Worm (Caenorhabditis elegans) whole organism, midembryonic: Measurements from ENCODE around the gene cpsf-4.

Experiments used
- T22C8.4 ChIP-seq: fragments of 200-800 bp; sonication (Bioruptor generic); IDR thresholded peaks from 2 replicates; pipeline ENCODE4 v1.3.6; 2022; ENCODE audit warnings: missing genetic modification characterization, missing compliant biosample characterization
- cog-1 ChIP-seq: sonication (generic microtip); optimal IDR thresholded peaks from 2 replicates; lab custom pipeline; 2016; ENCODE audit warnings: missing genetic modification characterization, missing compliant biosample characterization
- flt-1 ChIP-seq: fragments of 200-800 bp; sonication (Bioruptor generic); IDR thresholded peaks from 2 replicates; pipeline ENCODE4 v1.3.6; 2022; ENCODE audit warnings: missing genetic modification characterization, missing compliant biosample characterization
- klf-2 ChIP-seq: fragments of 200-800 bp; sonication (Bioruptor generic); conservative IDR thresholded peaks from 2 replicates; pipeline ENCODE4 v1.3.6; 2022; ENCODE audit warnings: missing genetic modification reagents, missing genetic modification characterization, missing compliant biosample characterization
- med-1 ChIP-seq: sonication (generic microtip); optimal IDR thresholded peaks from 2 replicates; lab custom pipeline; 2017; ENCODE audit warnings: missing genetic modification characterization, mild to moderate bottlenecking, missing compliant biosample characterization, antibody characterized with exemption, missing genetic modification reagents; ENCODE audit not compliant: insufficient read depth
- ref-1 ChIP-seq: fragments of 200-800 bp; sonication (Bioruptor generic); conservative IDR thresholded peaks from 2 replicates; pipeline ENCODE4 v1.3.6; 2022; ENCODE audit warnings: missing genetic modification reagents, missing genetic modification characterization, missing compliant biosample characterization
- ztf-23 ChIP-seq: fragments of 200-800 bp; sonication (Bioruptor generic); IDR thresholded peaks from 2 replicates; pipeline ENCODE4 v1.3.6; 2022; ENCODE audit warnings: missing genetic modification reagents, missing genetic modification characterization, missing compliant biosample characterization
- ztf-29 ChIP-seq: fragments of 200-800 bp; sonication (Bioruptor generic); IDR thresholded peaks from 2 replicates; pipeline ENCODE4 v1.3.6; 2022; ENCODE audit warnings: missing genetic modification reagents, missing genetic modification characterization, missing compliant biosample characterization

DNA sequence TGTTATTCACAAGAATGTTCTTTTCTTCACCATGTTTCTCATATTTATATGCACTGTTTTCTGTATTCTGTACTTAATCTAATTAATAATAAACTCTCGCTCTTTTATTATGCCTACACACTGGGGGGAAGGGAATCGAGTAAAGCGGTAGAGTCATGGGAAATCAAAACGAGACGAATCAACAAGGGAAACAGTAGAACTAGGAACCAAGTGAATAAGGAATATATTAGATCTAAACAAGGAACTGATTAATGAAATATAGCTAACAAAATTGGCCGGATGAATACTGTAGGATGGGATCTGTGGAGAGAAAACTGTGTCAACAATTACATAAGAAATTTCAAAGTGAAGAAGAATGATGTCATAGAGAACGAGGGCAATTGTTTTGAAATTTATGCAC is 41.7 kb upstream of the cpsf-4 start:
- no peak for TF ChIP-seq med-1 (GFP tag; lab: Kevin White, UChicago)
- TF ChIP-seq cog-1 (tag; lab: Kevin White, UChicago) = no peak
- no peak for TF ChIP-seq klf-2 (GFP tag; lab: Robert Waterston, UW)
- no peak for TF ChIP-seq ztf-29 (GFP tag; lab: Robert Waterston, UW)
- TF ChIP-seq ztf-23 = no peak
- TF ChIP-seq flt-1 (GFP tag; lab: Robert Waterston, UW) = no peak
- TF ChIP-seq ref-1 (GFP tag; lab: Robert Waterston, UW) = no peak
- TF ChIP-seq T22C8.4 (GFP tag; lab: Robert Waterston, UW) = no peak
